Worm (Caenorhabditis elegans) whole organism, L4 larva: ENCODE measurements around the gene B0336.12.

Source experiments
- ama-1 ChIP-seq: fragments of 150-350 bp; optimal IDR thresholded peaks from 2 replicates; lab custom pipeline; 2014; ENCODE audit warnings: inconsistent platforms, mixed read lengths
- ceh-44 ChIP-seq: fragments of 200-800 bp; sonication (Bioruptor generic); IDR thresholded peaks from 2 replicates; pipeline ENCODE4 v1.3.6; 2022; ENCODE audit warnings: missing genetic modification reagents, missing genetic modification characterization, missing compliant biosample characterization
- fos-1 ChIP-seq: fragments of 150-350 bp; optimal IDR thresholded peaks from 2 replicates; lab custom pipeline; 2014; ENCODE audit warnings: missing biosample characterization, missing genetic modification characterization
- pha-4 ChIP-seq, 2 experiments: fragments of 150-350 bp in 1 of 2; fragments of 200-800 bp in 1 of 2; sonication (Bioruptor generic) in 1 of 2; IDR thresholded peaks in 1 of 2; optimal IDR thresholded peaks in 1 of 2; 2 replicates each; pipeline versions ENCODE4 v1.3.6 to Lab custom; 2014 to 2022; ENCODE audit warnings: missing genetic modification characterization in 2 of 2, missing genetic modification reagents in 2 of 2, missing biosample characterization in 1 of 2, missing compliant biosample characterization in 1 of 2
- skn-1 ChIP-seq: fragments of 150-350 bp; optimal IDR thresholded peaks from 2 replicates; lab custom pipeline; 2014; ENCODE audit warnings: missing biosample characterization, missing genetic modification characterization
- unc-39 ChIP-seq: sonication (generic microtip); optimal IDR thresholded peaks from 2 replicates; lab custom pipeline; 2017; ENCODE audit warnings: missing biosample characterization, missing genetic modification characterization
- unc-62 ChIP-seq, 3 experiments: fragments of 150-350 bp in 1 of 3; sonication (generic microtip); optimal IDR thresholded peaks in 2 of 3; peaks in 1 of 3; 1 replicate in 1 of 3; 2 replicates in 2 of 3; lab custom pipeline; 2014 to 2017; ENCODE audit warnings: missing biosample characterization in 3 of 3, missing genetic modification characterization in 3 of 3, missing genetic modification reagents in 3 of 3, missing genotype in 1 of 3

DNA sequence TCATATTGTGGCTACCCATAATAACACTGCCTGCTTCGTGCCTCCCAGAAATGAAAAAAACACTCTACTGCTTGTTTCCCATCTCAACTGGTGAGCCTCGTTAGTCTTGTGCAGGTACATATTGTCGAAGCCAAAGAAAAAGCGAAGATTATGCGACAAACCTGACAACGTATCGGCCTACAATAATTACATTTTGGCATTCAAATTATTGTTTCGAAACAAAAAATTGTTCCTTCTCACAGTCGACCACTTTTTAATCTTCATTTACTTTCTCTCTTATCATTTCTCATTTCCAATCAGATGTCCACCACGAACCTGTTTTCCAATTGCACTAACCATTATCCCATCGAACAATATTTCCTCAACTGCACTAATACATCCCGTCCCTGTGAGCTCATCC, 33.1 kb upstream of the B0336.12 start, which contains the start of gene B0244.15:
- TF ChIP-seq ceh-44 (GFP tag; lab: Robert Waterston, UW) (no peak), skn-1 (tag; lab: Kevin White, UChicago) (no peak), pha-4 (GFP tag; IDR thresholded peaks at IDR 0.05; lab: Robert Waterston, UW) (no peak), pha-4 (tag; optimal IDR thresholded peaks at IDR 0.05; lab: Kevin White, UChicago) (no peak), unc-39 (no peak), unc-62 (GFP tag; optimal IDR thresholded peaks at IDR 0.05 in 1 of 2; lab: Kevin White, UChicago) (no peak), unc-62 (tag; optimal IDR thresholded peaks at IDR 0.05; lab: Kevin White, UChicago) (no peak), ama-1 (no peak), fos-1 (tag; lab: Kevin White, UChicago) (no peak)
